Worm (Caenorhabditis elegans) whole organism, midembryonic: ENCODE measurements around the gene F55C9.6.

ENCODE experiments used
- T22C8.4 ChIP-seq: fragments of 200-800 bp; sonication (Bioruptor generic); IDR thresholded peaks from 2 replicates; pipeline ENCODE4 v1.3.6; 2022; ENCODE audit warnings: missing genetic modification characterization, missing compliant biosample characterization
- cog-1 ChIP-seq: sonication (generic microtip); optimal IDR thresholded peaks from 2 replicates; lab custom pipeline; 2016; ENCODE audit warnings: missing genetic modification characterization, missing compliant biosample characterization
- flt-1 ChIP-seq: fragments of 200-800 bp; sonication (Bioruptor generic); IDR thresholded peaks from 2 replicates; pipeline ENCODE4 v1.3.6; 2022; ENCODE audit warnings: missing genetic modification characterization, missing compliant biosample characterization
- klf-2 ChIP-seq: fragments of 200-800 bp; sonication (Bioruptor generic); conservative IDR thresholded peaks from 2 replicates; pipeline ENCODE4 v1.3.6; 2022; ENCODE audit warnings: missing genetic modification reagents, missing genetic modification characterization, missing compliant biosample characterization
- med-1 ChIP-seq: sonication (generic microtip); optimal IDR thresholded peaks from 2 replicates; lab custom pipeline; 2017; ENCODE audit warnings: missing genetic modification characterization, mild to moderate bottlenecking, missing compliant biosample characterization, antibody characterized with exemption, missing genetic modification reagents; ENCODE audit not compliant: insufficient read depth
- ref-1 ChIP-seq: fragments of 200-800 bp; sonication (Bioruptor generic); conservative IDR thresholded peaks from 2 replicates; pipeline ENCODE4 v1.3.6; 2022; ENCODE audit warnings: missing genetic modification reagents, missing genetic modification characterization, missing compliant biosample characterization
- tab-1 ChIP-seq: fragments of 200-800 bp; sonication (Bioruptor generic); IDR thresholded peaks from 2 replicates; pipeline ENCODE4 v1.3.6; 2022; ENCODE audit warnings: missing genetic modification characterization, missing compliant biosample characterization
- ztf-23 ChIP-seq: fragments of 200-800 bp; sonication (Bioruptor generic); IDR thresholded peaks from 2 replicates; pipeline ENCODE4 v1.3.6; 2022; ENCODE audit warnings: missing genetic modification reagents, missing genetic modification characterization, missing compliant biosample characterization
- ztf-29 ChIP-seq: fragments of 200-800 bp; sonication (Bioruptor generic); IDR thresholded peaks from 2 replicates; pipeline ENCODE4 v1.3.6; 2022; ENCODE audit warnings: missing genetic modification reagents, missing genetic modification characterization, missing compliant biosample characterization

Gene F55C9.6

ce11 chrV:19250983-19251382, 45.6 kb downstream of the F55C9.6 start, which contains the start of gene str-81:
Gene str-81 (minus strand): TSS chrV:19251083.
- no peak for TF ChIP-seq tab-1 (GFP tag; lab: Robert Waterston, UW)
- TF ChIP-seq ztf-29 (GFP tag; lab: Robert Waterston, UW), result no peak
- TF ChIP-seq flt-1, result no peak
- TF ChIP-seq ztf-23, result no peak
- no peak for TF ChIP-seq cog-1 (tag; lab: Kevin White, UChicago)
- no peak for TF ChIP-seq med-1 (GFP tag; lab: Kevin White, UChicago)
- no peak for TF ChIP-seq ref-1 (GFP tag; lab: Robert Waterston, UW)
- no peak for TF ChIP-seq T22C8.4 (GFP tag; lab: Robert Waterston, UW)
- TF ChIP-seq klf-2 (GFP tag; lab: Robert Waterston, UW), result no peak
